Worm (Caenorhabditis elegans): ENCODE results near the gene ZK1307.9.

Gene ZK1307.9

DNA sequence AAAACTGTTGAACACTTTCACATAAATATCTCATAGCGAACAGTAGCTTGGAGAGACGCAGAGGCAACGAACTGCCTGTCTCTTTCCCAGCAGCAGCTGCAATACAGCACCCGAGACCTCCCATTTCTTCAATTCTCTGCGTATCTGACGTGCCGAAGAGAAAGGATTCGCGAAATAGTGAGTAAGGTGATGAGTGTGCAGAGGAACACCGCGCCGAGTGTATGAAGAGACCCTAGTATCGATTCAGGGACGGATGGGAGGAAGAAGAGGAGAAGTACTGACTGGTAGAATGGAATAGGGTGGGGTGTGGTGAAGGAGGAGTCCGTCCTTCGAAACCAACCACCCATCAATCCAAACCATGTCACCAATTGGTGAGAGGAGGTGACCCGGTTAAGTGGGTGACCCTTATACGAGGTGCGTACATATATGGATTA, 3.2 kb upstream of the ZK1307.9 start (continued):
- TF ChIP-seq duxl-1 (tag; optimal IDR thresholded peaks at IDR 0.05; ENCODE audit: poor library complexity) (no peak), jun-1 (tag; optimal IDR thresholded peaks at IDR 0.05) (no peak), Y48G9A.11 (GFP tag; IDR thresholded peaks at IDR 0.05) (no peak), lsy-2 (tag; optimal IDR thresholded peaks at IDR 0.05) (peak; percentile 62 to 70), ceh-20 (GFP tag; IDR thresholded peaks at IDR 0.05) (no peak; the same call in 1 of the 2 replicates), F44E2.7 (GFP tag; IDR thresholded peaks at IDR 0.05) (no peak), hlh-30 (tag; optimal IDR thresholded peaks at IDR 0.05; ENCODE audit: insufficient read depth) (peak; percentile 87), ama-1 (optimal IDR thresholded peaks at IDR 0.05) (peak; percentile 40), tag-97 (GFP tag; IDR thresholded peaks at IDR 0.05) (no peak), daf-12 (tag; optimal IDR thresholded peaks at IDR 0.05) (no peak), nhr-41 (GFP tag; IDR thresholded peaks at IDR 0.05) (no peak), T20F7.1 (GFP tag; optimal IDR thresholded peaks at IDR 0.05) (peak; percentile 8), Y5F2A.4 (GFP tag; optimal IDR thresholded peaks at IDR 0.05) (no peak), egl-27 (tag; optimal IDR thresholded peaks at IDR 0.05) (no peak), daf-16 (GFP tag; optimal IDR thresholded peaks at IDR 0.05) (no peak), daf-16 (tag; optimal IDR thresholded peaks at IDR 0.05) (peak; percentile 46), aly-2 (tag; optimal IDR thresholded peaks at IDR 0.05) (no peak), saeg-2 (GFP tag; IDR thresholded peaks at IDR 0.05) (0 out of 2 replicates have a peak, but pooled peaks have one; percentile 44), ceh-32 (tag; optimal IDR thresholded peaks at IDR 0.05; ENCODE audit: poor library complexity) (no peak), ceh-82 (tag; optimal IDR thresholded peaks at IDR 0.05) (no peak), mxl-3 (GFP tag; optimal IDR thresholded peaks at IDR 0.05) (peak; percentile 86), zag-1 (tag; optimal IDR thresholded peaks at IDR 0.05) (no peak), lir-3 (tag; optimal IDR thresholded peaks at IDR 0.05) (no peak), mdt-29 (GFP tag; IDR thresholded peaks at IDR 0.05) (no peak), zfp-3 (GFP tag; conservative IDR thresholded peaks at IDR 0.05) (no peak), nhr-77 (tag; optimal IDR thresholded peaks at IDR 0.05) (peak; percentile 28), ceh-28 (tag; optimal IDR thresholded peaks at IDR 0.05) (peak; percentile 76), madf-9 (GFP tag; conservative IDR thresholded peaks at IDR 0.05) (no peak), spr-1 (tag; optimal IDR thresholded peaks at IDR 0.05) (peak; percentile 19), dpl-1 (GFP tag; optimal IDR thresholded peaks at IDR 0.05) (peak; percentile 14), nhr-102 (tag; optimal IDR thresholded peaks at IDR 0.05) (no peak), ces-1 (GFP tag; optimal IDR thresholded peaks at IDR 0.05) (no peak), pqm-1 (tag; optimal IDR thresholded peaks at IDR 0.05) (no peak), cey-2 (tag; optimal IDR thresholded peaks at IDR 0.05; ENCODE audit: borderline replicate concordance, insufficient read depth) (no peak), lin-29 (GFP tag; IDR thresholded peaks at IDR 0.05) (no peak), vab-7 (GFP tag; IDR thresholded peaks at IDR 0.05) (no peak), F49E8.2 (tag; optimal IDR thresholded peaks at IDR 0.05; ENCODE audit: borderline replicate concordance) (no peak), T26A8.4 (GFP tag; IDR thresholded peaks at IDR 0.05) (no peak; the same call in 1 of the 2 replicates), nhr-42 (GFP tag; IDR thresholded peaks at IDR 0.05) (no peak), nhr-111 (GFP tag; optimal IDR thresholded peaks at IDR 0.05) (no peak), mep-1 (tag; optimal IDR thresholded peaks at IDR 0.05) (peak; percentile 86), lin-39 (tag; optimal IDR thresholded peaks at IDR 0.05) (no peak), gei-8 (GFP tag; optimal IDR thresholded peaks at IDR 0.05) (no peak), lin-13 (GFP tag; optimal IDR thresholded peaks at IDR 0.05) (no peak), lin-15B (tag; optimal IDR thresholded peaks at IDR 0.05) (no peak), nhr-28 (tag; optimal IDR thresholded peaks at IDR 0.05) (peak; percentile 81), pha-4 (GFP tag; IDR thresholded peaks at IDR 0.05) (no peak), pha-4 (tag; optimal IDR thresholded peaks at IDR 0.05) (no peak), R02D3.7 (tag; optimal IDR thresholded peaks at IDR 0.05) (no peak), zip-11 (GFP tag; IDR thresholded peaks at IDR 0.05) (no peak), set-16 (GFP tag; IDR thresholded peaks at IDR 0.05) (peak; percentile 49), spr-3 (GFP tag; optimal IDR thresholded peaks at IDR 0.05) (no peak)
